Fruit fly (Drosophila melanogaster): ENCODE measurements around the gene Dtd.

The Dtd gene

dm6 chr3R:11458022-11458850 lies 28.4 kb downstream of the Dtd start (continued):
- TF ChIP-seq CG13424 (tag; optimal IDR thresholded peaks at IDR 0.05) (peak; percentile 49), CG2202 (tag; optimal IDR thresholded peaks at IDR 0.05) (no peak), CG12391 (tag; optimal IDR thresholded peaks at IDR 0.05) (peak; percentile 48), HLHmδ (GFP tag; optimal IDR thresholded peaks at IDR 0.05) (no peak), zf30C (GFP tag; optimal IDR thresholded peaks at IDR 0.05) (no peak), CG9609 (GFP tag; optimal IDR thresholded peaks at IDR 0.05) (peak; percentile 64), ken (GFP tag; IDR thresholded peaks at IDR 0.05) (peak; percentile 43; the same call in 1 of the 3 replicates), CG32532 (GFP tag; IDR thresholded peaks at IDR 0.05) (peak; percentile 88), CG14014 (GFP tag; IDR thresholded peaks at IDR 0.05) (peak; percentile 82), Hr78 (GFP tag; optimal IDR thresholded peaks at IDR 0.05) (peak in 1 of 2 experiments; percentile 60), Hmx (GFP tag; optimal IDR thresholded peaks at IDR 0.05) (no peak), fd96Cb (tag; optimal IDR thresholded peaks at IDR 0.05) (peak; percentile 50), CG2116 (GFP tag; optimal IDR thresholded peaks at IDR 0.05) (peak; percentile 13), amos (GFP tag; IDR thresholded peaks at IDR 0.05; ENCODE audit: partially characterized antibody) (no peak), Spps (tag; optimal IDR thresholded peaks at IDR 0.05) (no peak), CG2129 (GFP tag; IDR thresholded peaks at IDR 0.05; ENCODE audit: partially characterized antibody) (no peak), z (GFP tag; IDR thresholded peaks at IDR 0.05) (no peak), CG9215 (GFP tag; IDR thresholded peaks at IDR 0.05) (peak; percentile 78), CG17186 (GFP tag; optimal IDR thresholded peaks at IDR 0.05) (no peak), CG7839 (tag; optimal IDR thresholded peaks at IDR 0.05) (peak; percentile 76), mam (GFP tag; optimal IDR thresholded peaks at IDR 0.05) (peak; percentile 68), CG17568 (GFP tag; optimal IDR thresholded peaks at IDR 0.05) (no peak), ac (GFP tag; optimal IDR thresholded peaks at IDR 0.05) (no peak), btn (GFP tag; optimal IDR thresholded peaks at IDR 0.05) (no peak), schlank (tag; optimal IDR thresholded peaks at IDR 0.05) (peak; percentile 43), Blimp-1 (GFP tag; optimal IDR thresholded peaks at IDR 0.05) (peak; percentile 64), ash1 (GFP tag; optimal IDR thresholded peaks at IDR 0.05) (no peak), Sin3A (optimal IDR thresholded peaks at IDR 0.05) (no peak), dpn (GFP tag; optimal IDR thresholded peaks at IDR 0.05) (peak; percentile 55 to 63), lab (GFP tag; optimal IDR thresholded peaks at IDR 0.05) (peak; percentile 86), kah (GFP tag; optimal IDR thresholded peaks at IDR 0.05) (no peak), CG15696 (tag; optimal IDR thresholded peaks at IDR 0.05) (peak; percentile 5), crc (GFP tag; optimal IDR thresholded peaks at IDR 0.05) (peak; percentile 27), CG8359 (GFP tag; optimal IDR thresholded peaks at IDR 0.05; ENCODE audit: borderline replicate concordance) (no peak), kay (GFP tag; optimal IDR thresholded peaks at IDR 0.05) (peak; percentile 65), ab (GFP tag; optimal IDR thresholded peaks at IDR 0.05) (peak; percentile 28), Abd-B (GFP tag; optimal IDR thresholded peaks at IDR 0.05) (peak; percentile 69), disco-r (GFP tag; optimal IDR thresholded peaks at IDR 0.05) (peak; percentile 0), CG18764 (GFP tag; optimal IDR thresholded peaks at IDR 0.05) (peak; percentile 44), Dll (GFP tag; IDR thresholded peaks at IDR 0.05; ENCODE audit: partially characterized antibody) (no peak), Rx (GFP tag; IDR thresholded peaks at IDR 0.05) (peak; percentile 64), H2.0 (GFP tag; IDR thresholded peaks at IDR 0.05) (peak; percentile 73), ci (GFP tag; IDR thresholded peaks at IDR 0.05) (peak; percentile 76; the same call in 2 of the 3 replicates), CG7556 (GFP tag; optimal IDR thresholded peaks at IDR 0.05) (peak; percentile 20), CG1529 (GFP tag; optimal IDR thresholded peaks at IDR 0.05) (no peak), vvl (GFP tag; IDR thresholded peaks at IDR 0.05) (peak; percentile 77; the same call in 1 of the 2 replicates), maf-S (GFP tag; optimal IDR thresholded peaks at IDR 0.05) (no peak), Mes4 (GFP tag; optimal IDR thresholded peaks at IDR 0.05) (peak; percentile 26), pfk (GFP tag; optimal IDR thresholded peaks at IDR 0.05) (no peak)

All from whole organism, embryonic.